Worm (Caenorhabditis elegans): ENCODE measurements around the gene C17H12.2.

DNA sequence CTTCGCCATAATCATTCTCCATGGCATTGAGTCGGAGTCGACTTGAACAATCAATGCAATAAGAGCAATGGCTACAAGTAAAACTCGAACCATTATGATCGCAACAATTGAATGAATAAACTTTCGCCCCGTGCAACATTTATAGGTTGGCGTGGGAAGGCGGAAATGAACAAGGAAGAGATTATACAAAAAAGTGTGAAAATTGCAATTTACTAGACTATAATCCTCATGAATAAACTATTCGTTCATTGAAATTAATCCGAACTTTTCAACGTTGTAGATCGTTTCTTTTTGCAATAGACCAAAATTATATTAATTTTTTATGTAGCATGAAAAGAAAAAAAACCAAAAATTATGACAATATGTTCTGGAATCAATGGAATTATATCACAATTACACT is 50.1 kb downstream of the C17H12.2 start, which contains the start of gene Y73B6A.3:
- TF ChIP-seq ztf-29 (GFP tag; IDR thresholded peaks at IDR 0.05) (no peak), flt-1 (GFP tag; IDR thresholded peaks at IDR 0.05) (no peak), cog-1 (tag; optimal IDR thresholded peaks at IDR 0.05) (no peak), tab-1 (GFP tag; IDR thresholded peaks at IDR 0.05) (no peak), ztf-23 (GFP tag; IDR thresholded peaks at IDR 0.05) (no peak), T22C8.4 (GFP tag; IDR thresholded peaks at IDR 0.05) (no peak), ref-1 (GFP tag; conservative IDR thresholded peaks at IDR 0.05) (no peak), klf-2 (GFP tag; conservative IDR thresholded peaks at IDR 0.05) (no peak)

Data from whole organism, midembryonic.